Worm (Caenorhabditis elegans): ENCODE results near the gene Y82E9BL.18.
A peak's percentile ranks its signal among the peaks of the same experiment; 100 is the strongest.

The Y82E9BL.18 gene

DNA sequence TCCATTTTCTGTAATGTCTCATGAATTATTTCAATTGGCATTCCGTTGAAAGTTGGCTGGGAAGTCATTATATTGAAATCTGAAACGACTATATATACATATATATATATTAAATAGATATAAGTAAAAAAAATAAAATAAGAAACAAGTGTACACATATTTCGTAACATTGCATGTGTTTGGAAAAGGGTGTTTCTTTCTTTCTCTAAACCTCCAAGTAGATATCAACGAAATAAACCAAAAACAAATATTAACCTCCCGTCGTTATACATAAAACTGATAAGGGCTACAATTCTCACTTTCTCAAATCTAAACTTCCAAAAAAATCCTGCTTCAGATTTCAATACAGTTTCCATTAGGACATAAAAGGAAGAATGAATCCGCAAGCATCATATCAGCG, 18.4 kb upstream of the Y82E9BL.18 start, which contains the start of gene fbxa-79:
TSS of gene fbxa-79 (minus strand) at position 86 of the 400 bp plus-strand sequence.
- TF ChIP-seq nhr-80 (tag; optimal IDR thresholded peaks at IDR 0.05): peak; percentile 36
- no peak for TF ChIP-seq ceh-58 (GFP tag; IDR thresholded peaks at IDR 0.05)
- TF ChIP-seq attf-3 (GFP tag; conservative IDR thresholded peaks at IDR 0.05): no peak
- TF ChIP-seq xnd-1 (tag; optimal IDR thresholded peaks at IDR 0.05): no peak
- no peak for TF ChIP-seq ztf-26 (tag; optimal IDR thresholded peaks at IDR 0.05)
- TF ChIP-seq hsf-1 (GFP tag; IDR thresholded peaks at IDR 0.05): no peak
- no peak for TF ChIP-seq lsl-1 (GFP tag; optimal IDR thresholded peaks at IDR 0.05)
- peak; percentile 91 for TF ChIP-seq cebp-1 (GFP tag; IDR thresholded peaks at IDR 0.05)
- peak; percentile 93 for TF ChIP-seq cebp-1 (tag; optimal IDR thresholded peaks at IDR 0.05)

DNA sequence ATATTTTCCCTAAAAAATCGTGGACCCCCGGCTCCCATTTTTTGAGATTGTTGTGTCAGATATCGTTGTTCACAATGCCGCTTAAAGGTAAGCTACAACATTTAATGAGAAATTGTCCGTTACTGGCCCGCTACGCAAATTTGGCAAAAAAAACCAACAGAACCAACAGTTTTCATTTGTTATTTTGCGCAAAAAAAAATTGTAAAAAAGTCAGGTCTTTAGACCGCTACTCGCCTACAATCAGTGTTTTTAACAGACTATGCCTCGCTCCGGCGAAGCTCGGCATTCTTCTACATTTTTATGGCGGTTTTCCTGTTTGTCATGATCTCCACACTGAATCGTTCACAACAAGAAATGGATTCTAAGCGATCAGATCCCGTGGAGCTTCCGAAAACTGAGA, 17.7 kb upstream of the Y82E9BL.18 start, which contains the start of gene Y82E9BL.12:
TSS of gene Y82E9BL.12 (plus strand) at position 301 of the 400 bp plus-strand sequence.
- TF ChIP-seq madf-3 (GFP tag; IDR thresholded peaks at IDR 0.05) (no peak), ztf-3 (GFP tag; optimal IDR thresholded peaks at IDR 0.05) (no peak)

DNA sequence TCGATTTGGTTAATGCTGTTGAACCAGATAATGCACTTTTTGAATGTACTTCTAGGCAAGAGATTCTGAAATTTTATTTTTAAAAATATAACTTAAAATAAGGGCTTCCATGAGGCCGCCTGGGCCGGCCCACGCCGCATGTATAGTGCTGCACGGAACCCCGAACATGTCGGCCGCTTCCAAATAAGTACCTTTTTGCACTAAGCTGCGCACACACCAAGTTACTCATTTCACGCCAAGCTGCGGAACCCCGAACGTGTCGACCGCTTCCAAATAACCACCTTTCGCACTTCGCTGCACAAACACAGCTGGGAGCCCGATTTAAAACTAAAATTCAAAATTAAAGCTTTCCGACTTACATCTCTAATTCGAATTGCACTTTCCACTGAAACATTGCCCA, 15.2 kb upstream of the Y82E9BL.18 start:
- TF ChIP-seq madf-8 (GFP tag; conservative IDR thresholded peaks at IDR 0.05): no peak
- peak; percentile 61 for TF ChIP-seq snpc-1.1 (tag; optimal IDR thresholded peaks at IDR 0.05; ENCODE audit: insufficient read depth)
- TF ChIP-seq snpc-4 (GFP tag; optimal IDR thresholded peaks at IDR 0.05): peak; percentile 46
- peak in 2 of 4 experiments; percentile 68 to 85 for TF ChIP-seq snpc-4 (tag; optimal IDR thresholded peaks at IDR 0.05)

DNA sequence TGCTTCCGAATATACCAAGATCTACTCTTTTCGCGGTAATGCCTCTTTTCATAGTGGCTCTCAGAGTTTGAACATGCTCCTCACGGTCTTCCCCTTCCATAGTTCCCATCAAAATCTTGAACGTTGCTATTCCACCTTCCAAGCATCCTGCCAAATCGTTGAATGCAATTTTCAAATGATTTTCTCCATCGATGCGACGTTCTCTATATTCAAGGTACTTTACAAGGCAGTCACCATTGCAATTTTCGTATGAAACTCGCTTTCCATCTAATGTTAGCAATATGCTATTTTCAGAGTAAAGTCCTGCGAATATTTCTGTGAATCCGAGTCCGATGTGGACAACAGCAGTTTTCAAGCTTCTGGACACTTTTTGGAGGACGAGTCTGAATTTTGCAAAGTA, 12.3 kb upstream of the Y82E9BL.18 start:
- TF ChIP-seq B0261.1 (tag; optimal IDR thresholded peaks at IDR 0.05) (no peak), mel-28 (tag; optimal IDR thresholded peaks at IDR 0.05; ENCODE audit: borderline replicate concordance) (no peak)

DNA sequence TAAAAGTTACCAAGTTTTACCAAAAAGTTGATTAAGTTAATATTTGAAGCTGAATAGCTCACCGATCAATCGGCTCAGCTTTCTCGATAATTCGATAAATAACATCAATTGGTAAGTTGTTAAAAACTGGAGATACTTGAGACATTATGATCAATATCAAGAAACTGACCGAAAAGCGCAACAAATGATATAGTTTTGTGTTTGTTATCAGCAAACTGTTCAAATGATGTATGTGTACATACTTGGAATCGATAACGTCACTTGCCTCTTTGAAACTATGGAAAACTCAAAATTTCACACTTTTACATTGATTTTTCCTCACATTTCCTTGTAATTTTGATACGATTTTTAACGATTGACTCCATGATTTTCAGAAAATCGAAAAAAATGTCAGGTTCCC, 11.6 kb upstream of the Y82E9BL.18 start, which contains the start of the genes fbxa-80 and fbxa-19:
TSS of gene fbxa-80 (minus strand) at position 173 of the 400 bp plus-strand sequence.
TSS of gene fbxa-19 (plus strand) at position 364 of the 400 bp plus-strand sequence.
- peak; percentile 43 for TF ChIP-seq nhr-80 (tag; optimal IDR thresholded peaks at IDR 0.05)
- no peak for TF ChIP-seq efl-1 (GFP tag; optimal IDR thresholded peaks at IDR 0.05)

DNA sequence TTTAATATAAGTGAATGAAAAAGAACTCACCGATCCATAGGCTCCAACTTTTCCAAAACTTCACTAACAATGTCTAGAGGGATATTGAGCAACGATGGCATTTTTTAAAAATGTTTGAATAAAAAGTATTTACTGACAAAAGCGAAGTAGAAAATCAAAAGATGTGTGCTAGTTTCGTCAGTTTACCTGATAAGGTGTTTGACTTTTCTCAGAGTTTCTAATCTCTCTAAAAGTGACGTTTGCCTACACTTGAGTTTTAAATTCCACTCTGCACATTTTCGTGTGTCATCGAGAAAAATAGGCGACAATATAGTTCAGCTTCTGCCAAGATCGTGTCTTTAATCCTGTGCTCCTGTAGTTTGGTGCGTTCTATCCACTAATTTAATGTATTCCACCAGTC, 5.0 kb upstream of the Y82E9BL.18 start, which contains the start of gene fbxa-15:
TSS of gene fbxa-15 (minus strand) at position 101 of the 400 bp plus-strand sequence.
- TF ChIP-seq ztf-22 (GFP tag; optimal IDR thresholded peaks at IDR 0.05) (no peak), nhr-90 (tag; optimal IDR thresholded peaks at IDR 0.05) (no peak), lin-26 (GFP tag; IDR thresholded peaks at IDR 0.05) (no peak), ceh-91 (GFP tag; IDR thresholded peaks at IDR 0.05) (no peak), mxl-1 (tag; optimal IDR thresholded peaks at IDR 0.05) (no peak), ceh-40 (GFP tag; IDR thresholded peaks at IDR 0.05) (no peak), snpc-4 (GFP tag; optimal IDR thresholded peaks at IDR 0.05) (no peak), snpc-4 (tag; optimal IDR thresholded peaks at IDR 0.05) (no peak), dpff-1 (tag; optimal IDR thresholded peaks at IDR 0.05) (no peak), attf-6 (GFP tag; IDR thresholded peaks at IDR 0.05) (no peak), ZK185.1 (tag; optimal IDR thresholded peaks at IDR 0.05; ENCODE audit: poor library complexity, severe bottlenecking) (no peak), zfh-2 (GFP tag; conservative IDR thresholded peaks at IDR 0.05) (no peak)

DNA sequence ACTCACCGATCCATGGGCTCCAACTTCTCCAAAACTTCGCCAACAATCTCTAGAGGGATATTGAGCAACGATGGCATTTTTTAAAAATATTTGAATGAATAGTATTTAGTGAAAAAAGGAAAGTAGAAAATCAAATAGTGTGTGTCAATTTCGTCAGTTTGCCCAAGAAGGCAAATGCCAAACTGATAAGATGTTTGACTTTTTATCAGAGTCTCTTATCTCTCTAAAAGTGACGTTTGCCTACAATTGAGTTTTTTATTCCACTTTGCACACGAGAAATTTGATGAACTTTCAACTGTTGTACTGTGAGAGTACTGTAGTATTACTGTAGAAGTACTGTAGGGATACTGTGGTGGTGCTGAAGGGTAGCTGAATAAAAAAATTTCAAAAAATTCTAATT, 3.0 kb upstream of the Y82E9BL.18 start:
- TF ChIP-seq ets-4 (GFP tag; optimal IDR thresholded peaks at IDR 0.05) (peak; percentile 17), madf-10 (tag; optimal IDR thresholded peaks at IDR 0.05) (no peak), nhr-80 (tag; optimal IDR thresholded peaks at IDR 0.05) (peak; percentile 72), cebp-1 (GFP tag; IDR thresholded peaks at IDR 0.05) (peak; percentile 21; the same call in 1 of the 2 replicates), cebp-1 (tag; optimal IDR thresholded peaks at IDR 0.05) (peak; percentile 32), mel-28 (tag; optimal IDR thresholded peaks at IDR 0.05; ENCODE audit: borderline replicate concordance) (no peak), zim-3 (tag; optimal IDR thresholded peaks at IDR 0.05) (no peak), egl-18 (GFP tag; IDR thresholded peaks at IDR 0.05) (no peak), let-607 (tag; optimal IDR thresholded peaks at IDR 0.05) (no peak), F39B2.1 (GFP tag; IDR thresholded peaks at IDR 0.05) (no peak), atf-7 (tag; optimal IDR thresholded peaks at IDR 0.05) (peak; percentile 35)

Data from whole organism, young adult.